Worm (Caenorhabditis elegans) whole organism, young adult: ENCODE results near the gene pen-2.

Experiments
- B0019.2 ChIP-seq: fragments of 200-800 bp; sonication (Bioruptor generic); conservative IDR thresholded peaks from 2 replicates; pipeline ENCODE4 v1.3.6; 2022; ENCODE audit warnings: missing genetic modification reagents, missing genetic modification characterization, missing compliant biosample characterization
- B0035.1 ChIP-seq: sonication (generic microtip); optimal IDR thresholded peaks from 2 replicates; lab custom pipeline; 2016; ENCODE audit warnings: missing genetic modification characterization, mild to moderate bottlenecking, missing compliant biosample characterization, missing genotype, missing genetic modification reagents
- B0261.1 ChIP-seq: sonication (generic microtip); optimal IDR thresholded peaks from 2 replicates; lab custom pipeline; 2016; ENCODE audit warnings: mild to moderate bottlenecking, missing genetic modification characterization, moderate library complexity, missing compliant biosample characterization
- B0336.3 ChIP-seq: fragments of 200-800 bp; sonication (Bioruptor generic); IDR thresholded peaks from 2 replicates; pipeline ENCODE4 v1.3.6; 2022; ENCODE audit warnings: missing genetic modification characterization, missing compliant biosample characterization
- D2030.7 ChIP-seq: fragments of 200-800 bp; sonication (Bioruptor generic); IDR thresholded peaks from 2 replicates; pipeline ENCODE4 v1.3.6; 2022; ENCODE audit warnings: missing genetic modification reagents, missing genetic modification characterization, missing compliant biosample characterization
- F39B2.1 ChIP-seq: fragments of 200-800 bp; sonication (Bioruptor generic); IDR thresholded peaks from 2 replicates; pipeline ENCODE4 v1.3.6; 2022; ENCODE audit warnings: missing genetic modification reagents, missing genetic modification characterization, missing compliant biosample characterization
- F49E8.2 ChIP-seq: sonication (generic microtip); optimal IDR thresholded peaks from 3 replicates; lab custom pipeline; 2017; ENCODE audit warnings: missing genetic modification characterization, mild to moderate bottlenecking, missing compliant biosample characterization, antibody characterized with exemption, moderate library complexity; ENCODE audit not compliant: insufficient read depth
- F52B5.7 ChIP-seq: sonication (generic microtip); optimal IDR thresholded peaks from 2 replicates; lab custom pipeline; 2016; ENCODE audit warnings: mild to moderate bottlenecking, missing genetic modification characterization, missing compliant biosample characterization
- F57A8.1 ChIP-seq: fragments of 200-800 bp; sonication (Bioruptor generic); optimal IDR thresholded peaks from 2 replicates; lab custom pipeline; 2018; ENCODE audit warnings: mild to moderate bottlenecking, missing genetic modification characterization, moderate library complexity, missing compliant biosample characterization
- F57C9.4 ChIP-seq: sonication (generic microtip); optimal IDR thresholded peaks from 2 replicates; lab custom pipeline; 2017; ENCODE audit warnings: mild to moderate bottlenecking, missing genetic modification characterization, missing compliant biosample characterization
- Y56A3A.18 ChIP-seq: fragments of 200-800 bp; sonication (Bioruptor generic); IDR thresholded peaks from 2 replicates; pipeline ENCODE4 v1.3.6; 2022; ENCODE audit warnings: missing genetic modification reagents, missing genetic modification characterization, missing compliant biosample characterization
- ZK185.1 ChIP-seq: sonication (generic microtip); optimal IDR thresholded peaks from 2 replicates; lab custom pipeline; 2016; ENCODE audit warnings: mild to moderate bottlenecking, missing genetic modification characterization, missing compliant biosample characterization; ENCODE audit not compliant: poor library complexity, severe bottlenecking
- akir-1 ChIP-seq: fragments of 200-800 bp; sonication (Bioruptor generic); optimal IDR thresholded peaks from 2 replicates; lab custom pipeline; 2018; ENCODE audit warnings: mild to moderate bottlenecking, missing genetic modification characterization, moderate library complexity, missing compliant biosample characterization
- aptf-2 ChIP-seq: fragments of 200-800 bp; sonication (Bioruptor generic); conservative IDR thresholded peaks from 2 replicates; pipeline ENCODE4 v1.3.6; 2022; ENCODE audit warnings: missing genetic modification reagents, missing genetic modification characterization, missing compliant biosample characterization
- athp-1 ChIP-seq: sonication (generic microtip); optimal IDR thresholded peaks from 2 replicates; lab custom pipeline; 2017; ENCODE audit warnings: mild to moderate bottlenecking, missing genetic modification characterization, missing compliant biosample characterization
- bed-2 ChIP-seq: fragments of 200-800 bp; sonication (Bioruptor generic); IDR thresholded peaks from 2 replicates; pipeline ENCODE4 v1.3.6; 2022; ENCODE audit warnings: missing genetic modification reagents, missing genetic modification characterization, missing compliant biosample characterization
- ccch-3 ChIP-seq: fragments of 200-800 bp; sonication (Bioruptor generic); optimal IDR thresholded peaks from 2 replicates; lab custom pipeline; 2018; ENCODE audit warnings: mild to moderate bottlenecking, missing genetic modification characterization, missing compliant biosample characterization
- cebp-1 ChIP-seq, 2 experiments: fragments of 200-800 bp in 1 of 2; sonication (Bioruptor generic) in 1 of 2; sonication (generic microtip) in 1 of 2; IDR thresholded peaks in 1 of 2; optimal IDR thresholded peaks in 1 of 2; 2 replicates each; pipeline versions ENCODE4 v1.3.6 to Lab custom; 2017 to 2022; ENCODE audit warnings: missing compliant biosample characterization in 2 of 2, missing genetic modification characterization in 2 of 2, mild to moderate bottlenecking in 1 of 2, missing genetic modification reagents in 1 of 2, moderate library complexity in 1 of 2
- ceh-27 ChIP-seq: fragments of 200-800 bp; sonication (Bioruptor generic); optimal IDR thresholded peaks from 2 replicates; lab custom pipeline; 2018; ENCODE audit warnings: mild to moderate bottlenecking, missing genetic modification characterization, moderate library complexity, missing compliant biosample characterization
- ceh-40 ChIP-seq: fragments of 200-800 bp; sonication (Bioruptor generic); IDR thresholded peaks from 2 replicates; pipeline ENCODE4 v1.3.6; 2022; ENCODE audit warnings: missing genetic modification characterization, missing compliant biosample characterization
- ceh-79 ChIP-seq: sonication (generic microtip); optimal IDR thresholded peaks from 2 replicates; lab custom pipeline; 2017; ENCODE audit warnings: mild to moderate bottlenecking, missing genetic modification characterization, missing compliant biosample characterization
- dox-1 ChIP-seq: fragments of 200-800 bp; sonication (Bioruptor generic); IDR thresholded peaks from 2 replicates; pipeline ENCODE4 v1.3.6; 2022; ENCODE audit warnings: missing genetic modification reagents, missing genetic modification characterization, missing compliant biosample characterization
- egl-44 ChIP-seq: fragments of 200-800 bp; sonication (Bioruptor generic); IDR thresholded peaks from 2 replicates; pipeline ENCODE4 v1.3.6; 2022; ENCODE audit warnings: missing genetic modification reagents, missing genetic modification characterization, missing compliant biosample characterization
- him-1 ChIP-seq: sonication (generic microtip); optimal IDR thresholded peaks from 2 replicates; lab custom pipeline; 2016; ENCODE audit warnings: missing genotype, missing genetic modification reagents, missing genetic modification characterization, missing compliant biosample characterization
- hmg-1.2 ChIP-seq: fragments of 200-800 bp; sonication (Bioruptor generic); IDR thresholded peaks from 2 replicates; pipeline ENCODE4 v1.3.6; 2022; ENCODE audit warnings: missing genetic modification reagents, missing genetic modification characterization, missing compliant biosample characterization
- lin-26 ChIP-seq: fragments of 200-800 bp; sonication (Bioruptor generic); IDR thresholded peaks from 2 replicates; pipeline ENCODE4 v1.3.6; 2022; ENCODE audit warnings: missing genetic modification reagents, missing genetic modification characterization, missing compliant biosample characterization
- lin-40 ChIP-seq: sonication (generic microtip); optimal IDR thresholded peaks from 2 replicates; lab custom pipeline; 2016; ENCODE audit warnings: missing genetic modification characterization, mild to moderate bottlenecking, missing compliant biosample characterization, missing genotype, missing genetic modification reagents
- lin-54 ChIP-seq: fragments of 200-800 bp; sonication (Bioruptor generic); optimal IDR thresholded peaks from 2 replicates; lab custom pipeline; 2018; ENCODE audit warnings: mild to moderate bottlenecking, missing genetic modification characterization, missing compliant biosample characterization
- lsl-1 ChIP-seq: fragments of 200-800 bp; sonication (Bioruptor generic); optimal IDR thresholded peaks from 2 replicates; lab custom pipeline; 2018; ENCODE audit warnings: mild to moderate bottlenecking, missing genetic modification characterization, moderate library complexity, missing compliant biosample characterization
- madf-3 ChIP-seq: fragments of 200-800 bp; sonication (Bioruptor generic); IDR thresholded peaks from 2 replicates; pipeline ENCODE4 v1.3.6; 2022; ENCODE audit warnings: missing genetic modification reagents, missing genetic modification characterization, missing compliant biosample characterization
- nfyb-1 ChIP-seq: fragments of 200-800 bp; sonication (Bioruptor generic); IDR thresholded peaks from 2 replicates; pipeline ENCODE4 v1.3.6; 2022; ENCODE audit warnings: missing genetic modification reagents, missing genetic modification characterization, missing compliant biosample characterization
- nhr-27 ChIP-seq: fragments of 200-800 bp; sonication (Bioruptor generic); optimal IDR thresholded peaks from 2 replicates; lab custom pipeline; 2018; ENCODE audit warnings: mild to moderate bottlenecking, missing genetic modification characterization, moderate library complexity, missing compliant biosample characterization
- nhr-80 ChIP-seq: sonication (generic microtip); optimal IDR thresholded peaks from 2 replicates; lab custom pipeline; 2016; ENCODE audit warnings: missing genetic modification characterization, missing compliant biosample characterization
- nhr-90 ChIP-seq: sonication (generic microtip); optimal IDR thresholded peaks from 2 replicates; lab custom pipeline; 2016; ENCODE audit warnings: missing genotype, mild to moderate bottlenecking, missing genetic modification characterization, missing compliant biosample characterization
- pha-4 ChIP-seq: fragments of 150-350 bp; sonication (generic microtip); optimal IDR thresholded peaks from 2 replicates; lab custom pipeline; 2014; ENCODE audit warnings: missing biosample characterization, missing genetic modification reagents, missing genetic modification characterization
- rcor-1 ChIP-seq: fragments of 200-800 bp; sonication (Bioruptor generic); IDR thresholded peaks from 2 replicates; pipeline ENCODE4 v1.3.6; 2022; ENCODE audit warnings: missing genetic modification reagents, missing genetic modification characterization, missing compliant biosample characterization
- repo-1 ChIP-seq: sonication (generic microtip); optimal IDR thresholded peaks from 2 replicates; lab custom pipeline; 2017; ENCODE audit warnings: mild to moderate bottlenecking, missing genetic modification characterization, missing compliant biosample characterization
- rpc-1 ChIP-seq, 2 experiments: fragments of 150-350 bp in 1 of 2; sonication (generic microtip) in 1 of 2; optimal IDR thresholded peaks; 2 replicates each; lab custom pipeline; 2014 to 2018; ENCODE audit warnings: missing biosample characterization in 1 of 2, missing genetic modification characterization in 1 of 2, missing genetic modification reagents in 1 of 2, missing genotype in 1 of 2
- snpc-4 ChIP-seq, 5 experiments: fragments of 150-350 bp in 1 of 5; sonication (generic microtip) in 4 of 5; optimal IDR thresholded peaks; 2 replicates each; lab custom pipeline; 2014 to 2018; ENCODE audit warnings: missing genetic modification characterization in 5 of 5, missing biosample characterization in 3 of 5, antibody characterized with exemption in 2 of 5, mild to moderate bottlenecking in 2 of 5, missing compliant biosample characterization in 2 of 5, missing genotype in 2 of 5, moderate library complexity in 2 of 5, missing genetic modification reagents in 1 of 5
- unc-62 ChIP-seq: fragments of 150-350 bp; optimal IDR thresholded peaks from 2 replicates; lab custom pipeline; 2014; ENCODE audit warnings: missing biosample characterization, missing genetic modification reagents, missing genetic modification characterization
- xnd-1 ChIP-seq: sonication (generic microtip); optimal IDR thresholded peaks from 2 replicates; lab custom pipeline; 2016; ENCODE audit warnings: missing genotype, missing genetic modification reagents, missing genetic modification characterization, missing compliant biosample characterization
- zfh-2 ChIP-seq: fragments of 200-800 bp; sonication (Bioruptor generic); conservative IDR thresholded peaks from 2 replicates; pipeline ENCODE4 v1.3.6; 2022; ENCODE audit warnings: missing genetic modification reagents, missing genetic modification characterization, missing compliant biosample characterization
- ztf-18 ChIP-seq: sonication (generic microtip); optimal IDR thresholded peaks from 2 replicates; lab custom pipeline; 2016; ENCODE audit warnings: missing genotype, mild to moderate bottlenecking, missing genetic modification characterization, missing compliant biosample characterization
- ztf-28 ChIP-seq: fragments of 200-800 bp; sonication (Bioruptor generic); IDR thresholded peaks from 2 replicates; pipeline ENCODE4 v1.3.6; 2022; ENCODE audit warnings: missing genetic modification reagents, missing genetic modification characterization, missing compliant biosample characterization
- ztf-6 ChIP-seq: fragments of 200-800 bp; sonication (Bioruptor generic); IDR thresholded peaks from 2 replicates; pipeline ENCODE4 v1.3.6; 2022; ENCODE audit warnings: missing genetic modification reagents, missing genetic modification characterization, missing compliant biosample characterization

pen-2 gene

ce11 chrIII:11352840-11353239 is 9.7 kb downstream of the pen-2 start (continued):
- TF ChIP-seq lsl-1 (GFP tag; lab: Kevin White, UChicago): peak; percentile 36
- TF ChIP-seq F57C9.4 (tag; lab: Kevin White, UChicago): no peak
- peak; percentile 73 for TF ChIP-seq B0261.1 (tag; lab: Kevin White, UChicago)
- TF ChIP-seq hmg-1.2 (GFP tag; lab: Robert Waterston, UW): peak; percentile 57
- peak; percentile 15 for TF ChIP-seq lin-40 (tag; lab: Kevin White, UChicago)
- TF ChIP-seq ccch-3 (GFP tag; lab: Kevin White, UChicago): no peak
- TF ChIP-seq lin-54: peak; percentile 46
- peak; percentile 52 for TF ChIP-seq dox-1
- peak; percentile 3 for TF ChIP-seq snpc-4 (GFP tag; optimal IDR thresholded peaks at IDR 0.05; lab: Kevin White, UChicago)
- TF ChIP-seq snpc-4 (tag; optimal IDR thresholded peaks at IDR 0.05; lab: Kevin White, UChicago): peak in 2 of 4 experiments; percentile 1 to 31
- TF ChIP-seq zfh-2 (GFP tag; lab: Robert Waterston, UW): no peak
- no peak for TF ChIP-seq him-1
- TF ChIP-seq F39B2.1 (GFP tag; lab: Robert Waterston, UW): no peak
- TF ChIP-seq nhr-90 (tag; lab: Kevin White, UChicago): peak; percentile 37
- peak; percentile 29 for TF ChIP-seq ztf-18
- TF ChIP-seq ceh-27 (GFP tag; lab: Kevin White, UChicago): peak; percentile 41
- TF ChIP-seq cebp-1 (GFP tag; IDR thresholded peaks at IDR 0.05; lab: Robert Waterston, UW): no peak
- TF ChIP-seq cebp-1 (tag; optimal IDR thresholded peaks at IDR 0.05; lab: Kevin White, UChicago): peak; percentile 32
- no peak for TF ChIP-seq F49E8.2 (tag; lab: Kevin White, UChicago)
- TF ChIP-seq rcor-1 (GFP tag; lab: Robert Waterston, UW): no peak
- 0 out of 2 replicates have a peak, but pooled peaks have one; percentile 52 for TF ChIP-seq ceh-40 (GFP tag; lab: Robert Waterston, UW)
- peak; percentile 25; the same call in 1 of the 2 replicates for TF ChIP-seq nfyb-1 (GFP tag; lab: Robert Waterston, UW)
- TF ChIP-seq nhr-80: no peak

ce11 chrIII:11353499-11353898 is 10.4 kb downstream of the pen-2 start:
- TF ChIP-seq lin-54: peak; percentile 29
- TF ChIP-seq rpc-1 (optimal IDR thresholded peaks at IDR 0.05; lab: Kevin White, UChicago): peak; percentile 65
- TF ChIP-seq rpc-1 (tag; optimal IDR thresholded peaks at IDR 0.05; lab: Kevin White, UChicago): peak; percentile 72
- TF ChIP-seq bed-2 (GFP tag; lab: Robert Waterston, UW): no peak
- TF ChIP-seq Y56A3A.18: 0 out of 2 replicates have a peak, but pooled peaks have one; percentile 17
- TF ChIP-seq ztf-6 (GFP tag; lab: Robert Waterston, UW): no peak
- no peak for TF ChIP-seq B0336.3 (GFP tag; lab: Robert Waterston, UW)
- TF ChIP-seq nhr-27 (tag; lab: Kevin White, UChicago): no peak
- TF ChIP-seq F57A8.1 (GFP tag; lab: Kevin White, UChicago): no peak
- peak; percentile 16 for TF ChIP-seq ZK185.1 (tag; lab: Kevin White, UChicago)
- TF ChIP-seq D2030.7: peak; percentile 69
- TF ChIP-seq akir-1: no peak
- TF ChIP-seq rcor-1 (GFP tag; lab: Robert Waterston, UW): no peak
- no peak for TF ChIP-seq athp-1 (tag; lab: Kevin White, UChicago)
- no peak for TF ChIP-seq B0035.1
- no peak for TF ChIP-seq unc-62 (GFP tag; lab: Kevin White, UChicago)
- peak; percentile 81 for TF ChIP-seq lin-26 (GFP tag; lab: Robert Waterston, UW)
- TF ChIP-seq ceh-79 (tag; lab: Kevin White, UChicago): no peak
- no peak for TF ChIP-seq cebp-1 (GFP tag; IDR thresholded peaks at IDR 0.05; lab: Robert Waterston, UW)
- TF ChIP-seq cebp-1 (tag; optimal IDR thresholded peaks at IDR 0.05; lab: Kevin White, UChicago): peak; percentile 50
- no peak for TF ChIP-seq repo-1 (tag; lab: Kevin White, UChicago)
- TF ChIP-seq egl-44 (GFP tag; lab: Robert Waterston, UW): 0 out of 2 replicates have a peak, but pooled peaks have one; percentile 16
- TF ChIP-seq xnd-1: no peak
- no peak for TF ChIP-seq aptf-2 (GFP tag; lab: Robert Waterston, UW)
- no peak for TF ChIP-seq ztf-28 (GFP tag; lab: Robert Waterston, UW)
- TF ChIP-seq F52B5.7 (tag; lab: Kevin White, UChicago): peak; percentile 51
- TF ChIP-seq nfyb-1 (GFP tag; lab: Robert Waterston, UW): no peak; the same call in 1 of the 2 replicates
- TF ChIP-seq pha-4: no peak
- TF ChIP-seq madf-3 (GFP tag; lab: Robert Waterston, UW): no peak
- TF ChIP-seq B0019.2 (GFP tag; lab: Robert Waterston, UW): no peak
- TF ChIP-seq dox-1: peak; percentile 54; the same call in 1 of the 2 replicates
